Fruit fly (Drosophila melanogaster): Measurements from ENCODE around the gene CG12268.

Gene CG12268

DNA sequence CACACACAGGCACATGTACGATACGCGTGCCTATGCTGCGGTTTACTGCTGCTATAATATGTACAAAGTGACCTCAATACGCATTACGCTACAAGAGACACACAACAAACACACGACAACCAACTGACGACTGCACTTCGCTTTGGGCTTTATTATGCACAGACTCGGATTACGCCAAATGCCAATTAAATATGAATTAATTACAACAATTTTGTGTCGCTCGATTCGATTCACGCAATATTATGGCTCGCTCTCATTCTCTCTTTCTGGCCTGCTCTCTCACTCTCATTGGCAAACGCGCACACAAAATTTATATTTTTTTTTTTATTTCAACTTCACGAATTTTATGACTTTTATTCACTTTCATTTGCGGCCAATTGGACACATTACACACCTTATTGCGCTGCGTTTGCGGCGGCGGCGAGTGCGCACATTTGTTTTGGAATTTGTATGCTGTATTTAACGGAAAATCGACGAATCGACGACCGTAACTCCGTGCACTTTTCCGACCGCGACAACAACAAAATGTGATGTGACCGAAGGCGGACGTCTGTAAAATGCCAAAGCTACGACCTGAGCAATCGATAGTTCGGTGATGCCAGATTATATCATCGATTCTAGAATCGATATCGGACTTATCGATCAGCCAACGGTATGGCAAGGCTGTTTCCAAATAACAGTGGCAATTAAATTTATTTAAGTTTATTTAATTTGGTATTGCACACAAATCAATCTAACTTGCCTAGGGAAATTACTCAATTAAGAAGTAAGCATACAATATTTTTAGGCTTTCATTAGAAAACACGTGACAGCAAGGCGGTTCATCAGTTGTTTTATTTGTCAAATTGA is 25.5 kb downstream of the CG12268 start, which contains the start of the genes sba and CG31141 (continued):
- TF ChIP-seq Deaf1 (tag; optimal IDR thresholded peaks at IDR 0.05) = peak; percentile 72
- no peak for TF ChIP-seq sc (optimal IDR thresholded peaks at IDR 0.05)
- no peak for TF ChIP-seq sc (GFP tag; optimal IDR thresholded peaks at IDR 0.05)
- TF ChIP-seq CG11723 (GFP tag; optimal IDR thresholded peaks at IDR 0.05) = no peak
- peak; percentile 87 for TF ChIP-seq CG16813 (GFP tag; IDR thresholded peaks at IDR 0.05; ENCODE audit: partially characterized antibody)
- peak; percentile 96 for TF ChIP-seq CG4360 (GFP tag; IDR thresholded peaks at IDR 0.05)
- peak; percentile 72; the same call in 2 of the 3 replicates for TF ChIP-seq mld (GFP tag; IDR thresholded peaks at IDR 0.05; ENCODE audit: partially characterized antibody)
- TF ChIP-seq CG9797 (GFP tag; optimal IDR thresholded peaks at IDR 0.05) = peak; percentile 76
- TF ChIP-seq CG15601 (tag; optimal IDR thresholded peaks at IDR 0.05) = peak; percentile 56
- peak; percentile 81 for TF ChIP-seq sens (GFP tag)
- peak; percentile 29 for TF ChIP-seq CG13624 (GFP tag; optimal IDR thresholded peaks at IDR 0.05)
- peak; percentile 5 for TF ChIP-seq dm (GFP tag; optimal IDR thresholded peaks at IDR 0.05)
- TF ChIP-seq Nf-YB (GFP tag; optimal IDR thresholded peaks at IDR 0.05) = no peak
- no peak for TF ChIP-seq gcm2 (GFP tag; optimal IDR thresholded peaks at IDR 0.05)
- no peak for TF ChIP-seq CG5953 (GFP tag; IDR thresholded peaks at IDR 0.05)
- no peak for TF ChIP-seq CG31224 (GFP tag; IDR thresholded peaks at IDR 0.05)
- no peak for TF ChIP-seq prd (optimal IDR thresholded peaks at IDR 0.05)
- TF ChIP-seq prd (GFP tag; IDR thresholded peaks at IDR 0.05) = no peak
- no peak for TF ChIP-seq lbe (GFP tag; optimal IDR thresholded peaks at IDR 0.05)
- TF ChIP-seq CG14050 (GFP tag; IDR thresholded peaks at IDR 0.05) = no peak
- no peak for TF ChIP-seq tgo (GFP tag; IDR thresholded peaks at IDR 0.05)
- TF ChIP-seq CG33213 (GFP tag; optimal IDR thresholded peaks at IDR 0.05) = peak; percentile 24
- TF ChIP-seq chinmo (GFP tag; IDR thresholded peaks at IDR 0.05; ENCODE audit: partially characterized antibody) = peak; percentile 54; the same call in 2 of the 4 replicates
- peak; percentile 36 for TF ChIP-seq cad (GFP tag; optimal IDR thresholded peaks at IDR 0.05)
- no peak for TF ChIP-seq NK7.1 (GFP tag; optimal IDR thresholded peaks at IDR 0.05)
- no peak for TF ChIP-seq zfh1 (GFP tag; IDR thresholded peaks at IDR 0.05)
- TF ChIP-seq CG18599 (GFP tag; optimal IDR thresholded peaks at IDR 0.05) = no peak
- peak; percentile 50 for TF ChIP-seq CG12299 (tag; optimal IDR thresholded peaks at IDR 0.05)
- TF ChIP-seq onecut (GFP tag; IDR thresholded peaks at IDR 0.05) = peak; percentile 44
- TF ChIP-seq phol (tag; optimal IDR thresholded peaks at IDR 0.05) = peak; percentile 15
- TF ChIP-seq D19A (tag; optimal IDR thresholded peaks at IDR 0.05) = no peak
- TF ChIP-seq emc (GFP tag; optimal IDR thresholded peaks at IDR 0.05) = no peak
- no peak for TF ChIP-seq lola (GFP tag; optimal IDR thresholded peaks at IDR 0.05)
- TF ChIP-seq kay (GFP tag; optimal IDR thresholded peaks at IDR 0.05) = no peak
- TF ChIP-seq Hr78 (GFP tag; optimal IDR thresholded peaks at IDR 0.05) = no peak
- TF ChIP-seq CG34376 (GFP tag; optimal IDR thresholded peaks at IDR 0.05) = no peak
- peak; percentile 16 for TF ChIP-seq tap (tag; optimal IDR thresholded peaks at IDR 0.05)
- TF ChIP-seq h (optimal IDR thresholded peaks at IDR 0.05) = no peak
- no peak for TF ChIP-seq CG4424 (GFP tag; optimal IDR thresholded peaks at IDR 0.05)
- TF ChIP-seq CG2889 (GFP tag; IDR thresholded peaks at IDR 0.05) = no peak
- TF ChIP-seq Xbp1 (GFP tag; optimal IDR thresholded peaks at IDR 0.05) = peak; percentile 0
- TF ChIP-seq CG6854 (GFP tag; optimal IDR thresholded peaks at IDR 0.05) = peak; percentile 26
- TF ChIP-seq z (GFP tag; IDR thresholded peaks at IDR 0.05) = no peak
- TF ChIP-seq Atf-2 (GFP tag; optimal IDR thresholded peaks at IDR 0.05) = no peak
- no peak for TF ChIP-seq ara (GFP tag; IDR thresholded peaks at IDR 0.05)
- peak; percentile 94 for TF ChIP-seq bbx (GFP tag; IDR thresholded peaks at IDR 0.05; ENCODE audit: partially characterized antibody)
- TF ChIP-seq pan (optimal IDR thresholded peaks at IDR 0.05) = no peak
- no peak for TF ChIP-seq pan (GFP tag; optimal IDR thresholded peaks at IDR 0.05 in 1 of 2, IDR thresholded peaks at IDR 0.05 in 1 of 2)
- TF ChIP-seq CG2120 (GFP tag; optimal IDR thresholded peaks at IDR 0.05) = peak; percentile 31
- TF ChIP-seq CG31441 (GFP tag; IDR thresholded peaks at IDR 0.05) = no peak
- TF ChIP-seq CG1233 (GFP tag; optimal IDR thresholded peaks at IDR 0.05) = no peak

Measured in whole organism, embryonic.